Fruit fly (Drosophila melanogaster): Measurements from ENCODE around the gene CG31917.

DNA sequence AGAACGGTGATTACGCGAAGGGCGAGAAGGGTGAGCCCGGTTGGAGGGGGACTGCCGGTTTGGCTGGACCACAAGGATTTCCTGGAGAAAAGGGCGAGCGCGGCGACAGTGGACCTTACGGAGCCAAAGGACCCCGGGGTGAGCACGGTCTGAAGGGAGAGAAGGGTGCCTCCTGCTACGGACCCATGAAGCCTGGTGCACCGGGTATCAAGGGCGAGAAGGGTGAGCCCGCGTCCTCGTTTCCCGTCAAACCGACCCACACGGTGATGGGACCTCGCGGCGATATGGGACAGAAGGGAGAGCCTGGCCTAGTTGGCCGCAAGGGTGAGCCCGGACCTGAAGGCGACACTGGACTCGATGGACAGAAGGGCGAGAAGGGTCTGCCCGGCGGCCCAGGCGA lies 20.8 kb upstream of the CG31917 start:
- TF ChIP-seq Dfd (GFP tag; optimal IDR thresholded peaks at IDR 0.05), result no peak
- TF ChIP-seq Hr83 (GFP tag; optimal IDR thresholded peaks at IDR 0.05; ENCODE audit: poor library complexity, severe bottlenecking), result no peak
- no peak for TF ChIP-seq N (GFP tag; optimal IDR thresholded peaks at IDR 0.05)
- TF ChIP-seq dmrt93B (GFP tag; optimal IDR thresholded peaks at IDR 0.05), result no peak
- TF ChIP-seq psq (GFP tag; optimal IDR thresholded peaks at IDR 0.05), result no peak
- no peak for TF ChIP-seq foxo (GFP tag; optimal IDR thresholded peaks at IDR 0.05)
- TF ChIP-seq pan (optimal IDR thresholded peaks at IDR 0.05), result no peak
- TF ChIP-seq Hnf4 (GFP tag; optimal IDR thresholded peaks at IDR 0.05), result no peak

Data from whole organism, wandering third instar larva.